Worm (Caenorhabditis elegans) whole organism, young adult: ENCODE measurements around the gene spt-5.

Experiments
- F10E7.11 ChIP-seq: sonication (generic microtip); optimal IDR thresholded peaks from 2 replicates; lab custom pipeline; 2017; ENCODE audit warnings: mild to moderate bottlenecking, missing genetic modification characterization, moderate library complexity, missing compliant biosample characterization
- F23B12.7 ChIP-seq: sonication (generic microtip); optimal IDR thresholded peaks from 2 replicates; lab custom pipeline; 2017; ENCODE audit warnings: missing genetic modification characterization, mild to moderate bottlenecking, missing compliant biosample characterization, antibody characterized with exemption, moderate library complexity; ENCODE audit not compliant: insufficient read depth
- F33H1.4 ChIP-seq: fragments of 200-800 bp; sonication (Bioruptor generic); IDR thresholded peaks from 2 replicates; pipeline ENCODE4 v1.3.6; 2022; ENCODE audit warnings: missing genetic modification reagents, missing genetic modification characterization, missing compliant biosample characterization
- F52B5.7 ChIP-seq: sonication (generic microtip); optimal IDR thresholded peaks from 2 replicates; lab custom pipeline; 2016; ENCODE audit warnings: mild to moderate bottlenecking, missing genetic modification characterization, missing compliant biosample characterization
- T07F8.4 ChIP-seq: sonication (generic microtip); optimal IDR thresholded peaks from 2 replicates; lab custom pipeline; 2016; ENCODE audit warnings: mild to moderate bottlenecking, missing genetic modification characterization, moderate library complexity, missing compliant biosample characterization
- Y53G8AR.9 ChIP-seq: fragments of 200-800 bp; sonication (Bioruptor generic); conservative IDR thresholded peaks from 2 replicates; pipeline ENCODE4 v1.3.6; 2022; ENCODE audit warnings: missing genetic modification reagents, missing genetic modification characterization, missing compliant biosample characterization
- Y56A3A.18 ChIP-seq: fragments of 200-800 bp; sonication (Bioruptor generic); IDR thresholded peaks from 2 replicates; pipeline ENCODE4 v1.3.6; 2022; ENCODE audit warnings: missing genetic modification reagents, missing genetic modification characterization, missing compliant biosample characterization
- Y79H2A.3 ChIP-seq: fragments of 200-800 bp; sonication (Bioruptor generic); conservative IDR thresholded peaks from 2 replicates; pipeline ENCODE4 v1.3.6; 2022; ENCODE audit warnings: missing genetic modification reagents, missing genetic modification characterization, missing compliant biosample characterization
- Y95B8A.8 ChIP-seq: fragments of 200-800 bp; sonication (Bioruptor generic); IDR thresholded peaks from 2 replicates; pipeline ENCODE4 v1.3.6; 2022; ENCODE audit warnings: missing genetic modification reagents, missing genetic modification characterization, missing compliant biosample characterization
- ama-1 ChIP-seq, 3 experiments: fragments of 150-350 bp in 1 of 3; sonication (generic microtip) in 2 of 3; optimal IDR thresholded peaks; 2 replicates each; lab custom pipeline; 2014 to 2018; ENCODE audit warnings: missing biosample characterization in 2 of 3, missing genetic modification characterization in 2 of 3, missing genetic modification reagents in 2 of 3
- attf-6 ChIP-seq: fragments of 200-800 bp; sonication (Bioruptor generic); IDR thresholded peaks from 2 replicates; pipeline ENCODE4 v1.3.6; 2022; ENCODE audit warnings: missing genetic modification reagents, missing genetic modification characterization, missing compliant biosample characterization
- bed-2 ChIP-seq: fragments of 200-800 bp; sonication (Bioruptor generic); IDR thresholded peaks from 2 replicates; pipeline ENCODE4 v1.3.6; 2022; ENCODE audit warnings: missing genetic modification reagents, missing genetic modification characterization, missing compliant biosample characterization
- ccch-3 ChIP-seq: fragments of 200-800 bp; sonication (Bioruptor generic); optimal IDR thresholded peaks from 2 replicates; lab custom pipeline; 2018; ENCODE audit warnings: mild to moderate bottlenecking, missing genetic modification characterization, missing compliant biosample characterization
- cebp-1 ChIP-seq, 2 experiments: fragments of 200-800 bp in 1 of 2; sonication (Bioruptor generic) in 1 of 2; sonication (generic microtip) in 1 of 2; IDR thresholded peaks in 1 of 2; optimal IDR thresholded peaks in 1 of 2; 2 replicates each; pipeline versions ENCODE4 v1.3.6 to Lab custom; 2017 to 2022; ENCODE audit warnings: missing compliant biosample characterization in 2 of 2, missing genetic modification characterization in 2 of 2, mild to moderate bottlenecking in 1 of 2, missing genetic modification reagents in 1 of 2, moderate library complexity in 1 of 2
- dpff-1 ChIP-seq: sonication (generic microtip); optimal IDR thresholded peaks from 2 replicates; lab custom pipeline; 2017; ENCODE audit warnings: mild to moderate bottlenecking, missing genetic modification characterization, missing compliant biosample characterization
- efl-1 ChIP-seq: fragments of 150-350 bp; optimal IDR thresholded peaks from 2 replicates; lab custom pipeline; 2014; ENCODE audit warnings: missing biosample characterization, missing genetic modification reagents, missing genetic modification characterization
- egrh-3 ChIP-seq: fragments of 200-800 bp; sonication (Bioruptor generic); IDR thresholded peaks from 2 replicates; pipeline ENCODE4 v1.3.6; 2022; ENCODE audit warnings: missing genetic modification reagents, missing genetic modification characterization, missing compliant biosample characterization
- ets-4 ChIP-seq: fragments of 200-800 bp; sonication (Bioruptor generic); optimal IDR thresholded peaks from 2 replicates; lab custom pipeline; 2018; ENCODE audit warnings: mild to moderate bottlenecking, missing genetic modification characterization, missing compliant biosample characterization
- him-1 ChIP-seq: sonication (generic microtip); optimal IDR thresholded peaks from 2 replicates; lab custom pipeline; 2016; ENCODE audit warnings: missing genotype, missing genetic modification reagents, missing genetic modification characterization, missing compliant biosample characterization
- hmg-1.2 ChIP-seq: fragments of 200-800 bp; sonication (Bioruptor generic); IDR thresholded peaks from 2 replicates; pipeline ENCODE4 v1.3.6; 2022; ENCODE audit warnings: missing genetic modification reagents, missing genetic modification characterization, missing compliant biosample characterization
- hsf-1 ChIP-seq: fragments of 200-800 bp; sonication (Bioruptor generic); IDR thresholded peaks from 2 replicates; pipeline ENCODE4 v1.3.6; 2022; ENCODE audit warnings: missing genetic modification reagents, missing genetic modification characterization, missing compliant biosample characterization
- let-526 ChIP-seq: fragments of 200-800 bp; sonication (Bioruptor generic); IDR thresholded peaks from 2 replicates; pipeline ENCODE4 v1.3.6; 2022; ENCODE audit warnings: missing genetic modification reagents, missing genetic modification characterization, missing compliant biosample characterization
- lin-35 ChIP-seq, 3 experiments: fragments of 150-350 bp in 2 of 3; sonication (generic microtip) in 1 of 3; optimal IDR thresholded peaks; 2 replicates each; lab custom pipeline; 2014 to 2018; ENCODE audit warnings: missing biosample characterization in 3 of 3, missing genetic modification characterization in 3 of 3, missing genetic modification reagents in 3 of 3
- lsl-1 ChIP-seq: fragments of 200-800 bp; sonication (Bioruptor generic); optimal IDR thresholded peaks from 2 replicates; lab custom pipeline; 2018; ENCODE audit warnings: mild to moderate bottlenecking, missing genetic modification characterization, moderate library complexity, missing compliant biosample characterization
- mcd-1 ChIP-seq: fragments of 200-800 bp; sonication (Bioruptor generic); IDR thresholded peaks from 2 replicates; pipeline ENCODE4 v1.3.6; 2022; ENCODE audit warnings: missing genetic modification reagents, missing genetic modification characterization, missing compliant biosample characterization
- mel-28 ChIP-seq: sonication (generic microtip); optimal IDR thresholded peaks from 2 replicates; lab custom pipeline; 2016; ENCODE audit warnings: borderline replicate concordance, mild to moderate bottlenecking, missing genetic modification characterization, missing compliant biosample characterization
- mxl-1 ChIP-seq: sonication (generic microtip); optimal IDR thresholded peaks from 2 replicates; lab custom pipeline; 2016; ENCODE audit warnings: missing genetic modification characterization, missing compliant biosample characterization
- nhr-27 ChIP-seq: fragments of 200-800 bp; sonication (Bioruptor generic); optimal IDR thresholded peaks from 2 replicates; lab custom pipeline; 2018; ENCODE audit warnings: mild to moderate bottlenecking, missing genetic modification characterization, moderate library complexity, missing compliant biosample characterization
- pbrm-1 ChIP-seq: fragments of 200-800 bp; sonication (Bioruptor generic); IDR thresholded peaks from 2 replicates; pipeline ENCODE4 v1.3.6; 2022; ENCODE audit warnings: missing genetic modification reagents, missing genetic modification characterization, missing compliant biosample characterization
- pha-4 ChIP-seq: fragments of 150-350 bp; sonication (generic microtip); optimal IDR thresholded peaks from 2 replicates; lab custom pipeline; 2014; ENCODE audit warnings: missing biosample characterization, missing genetic modification reagents, missing genetic modification characterization
- snpc-3.4 ChIP-seq: sonication (generic microtip); optimal IDR thresholded peaks from 2 replicates; lab custom pipeline; 2017; ENCODE audit warnings: missing genetic modification characterization, mild to moderate bottlenecking, missing compliant biosample characterization, antibody characterized with exemption, moderate library complexity, missing genotype, missing genetic modification reagents
- somi-1 ChIP-seq: fragments of 200-800 bp; sonication (Bioruptor generic); optimal IDR thresholded peaks from 2 replicates; lab custom pipeline; 2018; ENCODE audit warnings: mild to moderate bottlenecking, missing genetic modification characterization, missing compliant biosample characterization
- ztf-22 ChIP-seq: fragments of 200-800 bp; sonication (Bioruptor generic); optimal IDR thresholded peaks from 2 replicates; lab custom pipeline; 2018; ENCODE audit warnings: mild to moderate bottlenecking, missing genetic modification characterization, moderate library complexity, missing compliant biosample characterization
- ztf-28 ChIP-seq: fragments of 200-800 bp; sonication (Bioruptor generic); IDR thresholded peaks from 2 replicates; pipeline ENCODE4 v1.3.6; 2022; ENCODE audit warnings: missing genetic modification reagents, missing genetic modification characterization, missing compliant biosample characterization
- ztf-6 ChIP-seq: fragments of 200-800 bp; sonication (Bioruptor generic); IDR thresholded peaks from 2 replicates; pipeline ENCODE4 v1.3.6; 2022; ENCODE audit warnings: missing genetic modification reagents, missing genetic modification characterization, missing compliant biosample characterization

spt-5 gene

DNA sequence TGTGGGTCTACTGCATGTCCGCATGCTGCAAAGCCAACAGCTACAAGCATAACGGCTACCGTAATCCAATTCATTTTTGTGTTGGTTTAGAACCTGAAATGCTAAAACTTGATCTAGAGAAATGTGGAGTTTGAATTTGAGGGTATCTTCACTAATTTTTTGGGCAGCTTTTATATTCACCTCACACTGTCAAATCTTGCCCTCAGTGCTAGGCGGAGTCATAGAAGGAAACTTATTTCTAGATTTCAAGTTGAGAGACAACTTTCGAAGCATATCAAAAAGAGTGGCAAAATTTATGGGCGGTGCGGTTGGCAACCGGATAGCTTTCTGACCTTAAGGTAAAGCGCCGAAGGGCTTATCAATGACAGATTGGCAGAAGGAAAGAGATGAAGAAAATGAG lies 35.7 kb upstream of the spt-5 start, which contains the start of gene lips-6:
TSS of gene lips-6 (minus strand) at position 101 of the 400 bp plus-strand sequence.
- TF ChIP-seq F52B5.7 (tag; lab: Kevin White, UChicago) (no peak), hmg-1.2 (no peak), pha-4 (tag; lab: Kevin White, UChicago) (no peak), ccch-3 (GFP tag; lab: Kevin White, UChicago) (no peak), ztf-22 (GFP tag; lab: Kevin White, UChicago) (no peak), mxl-1 (tag; lab: Kevin White, UChicago) (no peak), pbrm-1 (GFP tag; lab: Robert Waterston, UW) (no peak), mel-28 (tag; lab: Kevin White, UChicago) (no peak), bed-2 (no peak), ztf-6 (GFP tag; lab: Robert Waterston, UW) (no peak), somi-1 (no peak), ets-4 (no peak), cebp-1 (GFP tag; IDR thresholded peaks at IDR 0.05; lab: Robert Waterston, UW) (no peak), cebp-1 (tag; optimal IDR thresholded peaks at IDR 0.05; lab: Kevin White, UChicago) (no peak), efl-1 (no peak), let-526 (GFP tag; lab: Robert Waterston, UW) (no peak)

DNA sequence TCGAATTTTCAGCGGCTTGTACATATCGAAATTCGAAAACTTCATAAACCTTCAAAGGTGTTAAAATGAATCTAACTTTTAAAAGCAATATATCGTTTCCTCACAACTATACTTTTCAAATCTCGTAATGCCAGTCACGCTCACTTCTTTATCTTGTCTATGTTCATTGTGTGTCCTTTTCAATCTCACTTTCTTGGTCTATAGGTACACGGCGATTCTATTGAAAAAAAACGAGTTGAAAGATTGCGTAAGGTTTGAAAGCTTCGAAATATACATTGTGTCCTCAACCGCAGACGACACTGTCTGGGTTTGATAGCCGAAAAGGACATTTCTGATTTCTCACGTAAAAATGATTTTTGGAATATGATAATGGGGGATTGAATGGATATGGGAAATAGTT lies 32.4 kb upstream of the spt-5 start:
- TF ChIP-seq dpff-1 (tag; lab: Kevin White, UChicago) (no peak), Y56A3A.18 (GFP tag; lab: Robert Waterston, UW) (no peak)

DNA sequence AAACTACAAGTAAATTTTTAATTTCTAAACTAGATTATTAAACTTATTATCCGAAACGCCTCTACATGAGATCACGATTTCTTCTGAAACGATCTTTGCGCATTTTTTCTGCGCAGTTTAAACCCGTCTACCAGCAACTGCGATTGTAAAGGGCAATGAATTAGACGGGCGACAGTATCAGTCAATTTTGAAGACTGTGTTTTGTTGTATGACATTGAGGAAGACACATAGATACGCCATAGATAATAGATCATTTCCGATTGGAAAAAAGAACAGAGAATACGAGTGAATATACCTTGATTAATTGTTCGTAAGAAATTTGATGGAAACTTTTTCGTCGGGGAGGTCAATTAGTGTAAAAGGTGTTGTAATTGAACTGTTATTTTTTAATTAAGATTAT lies 29.9 kb upstream of the spt-5 start:
- no peak for TF ChIP-seq Y79H2A.3 (GFP tag; lab: Robert Waterston, UW)
- no peak for TF ChIP-seq snpc-3.4 (tag; lab: Kevin White, UChicago)
- TF ChIP-seq mel-28 (tag; lab: Kevin White, UChicago): no peak
- no peak for TF ChIP-seq Y53G8AR.9 (GFP tag; lab: Robert Waterston, UW)
- TF ChIP-seq mcd-1 (GFP tag; lab: Robert Waterston, UW): no peak
- no peak for TF ChIP-seq F10E7.11 (tag; lab: Kevin White, UChicago)
- no peak for TF ChIP-seq pha-4 (tag; lab: Kevin White, UChicago)

DNA sequence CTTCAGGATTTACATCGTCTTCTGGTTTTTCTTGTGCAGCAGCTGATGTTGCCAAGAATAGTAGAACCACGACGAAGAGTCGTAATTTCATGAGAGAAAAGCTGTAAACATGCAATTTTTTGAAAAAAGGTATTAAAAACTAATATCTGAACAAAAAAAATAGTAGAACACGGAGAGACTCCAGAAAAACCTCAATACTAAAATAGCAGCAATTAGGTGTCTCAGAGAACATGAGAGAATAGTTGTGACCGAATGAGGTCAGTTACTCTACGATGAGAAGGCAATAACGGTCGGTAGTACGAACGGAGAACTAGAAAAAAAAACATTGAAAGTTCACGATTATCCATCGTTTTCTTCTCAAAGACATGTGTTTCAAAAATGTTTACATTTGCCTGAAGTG lies 22.2 kb upstream of the spt-5 start, which contains the start of gene tgn-38:
TSS of gene tgn-38 (minus strand) at position 101 of the 400 bp plus-strand sequence.
- no peak for TF ChIP-seq egrh-3 (GFP tag; lab: Robert Waterston, UW)
- TF ChIP-seq Y95B8A.8: no peak
- no peak for TF ChIP-seq ztf-28 (GFP tag; lab: Robert Waterston, UW)
- no peak for TF ChIP-seq F23B12.7
- TF ChIP-seq ama-1 (optimal IDR thresholded peaks at IDR 0.05; lab: Kevin White, UChicago): no peak
- no peak for TF ChIP-seq ama-1 (GFP tag; optimal IDR thresholded peaks at IDR 0.05; lab: Kevin White, UChicago)
- no peak for TF ChIP-seq hsf-1 (GFP tag; lab: Robert Waterston, UW)
- no peak for TF ChIP-seq pha-4 (tag; lab: Kevin White, UChicago)
- no peak for TF ChIP-seq T07F8.4
- TF ChIP-seq ccch-3 (GFP tag; lab: Kevin White, UChicago): no peak
- no peak for TF ChIP-seq efl-1
- TF ChIP-seq lin-35 (GFP tag; optimal IDR thresholded peaks at IDR 0.05; lab: Kevin White, UChicago): no peak
- no peak for TF ChIP-seq lsl-1 (GFP tag; lab: Kevin White, UChicago)
- TF ChIP-seq nhr-27 (tag; lab: Kevin White, UChicago): no peak
- no peak for TF ChIP-seq F33H1.4 (GFP tag; lab: Robert Waterston, UW)
- TF ChIP-seq him-1: no peak
- TF ChIP-seq attf-6: no peak
